Fruit fly (Drosophila melanogaster) whole organism, embryonic: ENCODE results near the gene Mpcp2.

Experiments
- Bgb ChIP-seq: fragments of 200-800 bp; sonication (Bioruptor generic); IDR thresholded peaks from 2 replicates; pipeline ENCODE4 v1.3.6; 2022; ENCODE audit warnings: missing biosample characterization, missing genetic modification characterization; ENCODE audit not compliant: partially characterized antibody
- Blimp-1 ChIP-seq: fragments of 200-800 bp; sonication (Bioruptor generic); optimal IDR thresholded peaks from 3 replicates; lab custom pipeline; 2018; ENCODE audit warnings: missing biosample characterization, missing genetic modification characterization, mild to moderate bottlenecking, moderate library complexity, missing genetic modification reagents
- CG11398 ChIP-seq: fragments of 200-800 bp; sonication (Bioruptor generic); optimal IDR thresholded peaks from 2 replicates; lab custom pipeline; 2016; ENCODE audit warnings: missing biosample characterization, missing genetic modification characterization
- CG11723 ChIP-seq: fragments of 200-800 bp; sonication (Bioruptor generic); optimal IDR thresholded peaks from 2 replicates; lab custom pipeline; 2017; ENCODE audit warnings: missing biosample characterization, mild to moderate bottlenecking, missing genetic modification characterization
- CG15601 ChIP-seq: fragments of 200-800 bp; sonication (Bioruptor generic); optimal IDR thresholded peaks from 3 replicates; lab custom pipeline; 2019; ENCODE audit warnings: missing biosample characterization, mild to moderate bottlenecking, missing genetic modification characterization, moderate library complexity
- CG17912 ChIP-seq: fragments of 200-800 bp; sonication (Bioruptor generic); optimal IDR thresholded peaks from 2 replicates; lab custom pipeline; 2018; ENCODE audit warnings: missing biosample characterization, mild to moderate bottlenecking, missing genetic modification characterization
- CG30020 ChIP-seq: fragments of 200-800 bp; optimal IDR thresholded peaks from 2 replicates; lab custom pipeline; 2019; ENCODE audit warnings: missing biosample characterization, mild to moderate bottlenecking, missing genetic modification characterization, moderate library complexity
- CG30403 ChIP-seq: fragments of 200-800 bp; sonication (Bioruptor generic); optimal IDR thresholded peaks from 3 replicates; lab custom pipeline; 2016; ENCODE audit warnings: missing biosample characterization, missing genetic modification characterization
- CG3065 ChIP-seq: fragments of 200-800 bp; sonication (Bioruptor generic); optimal IDR thresholded peaks from 2 replicates; lab custom pipeline; 2016; ENCODE audit warnings: missing biosample characterization, missing genetic modification characterization
- CG6765 ChIP-seq: fragments of 200-800 bp; sonication (Bioruptor generic); optimal IDR thresholded peaks from 3 replicates; lab custom pipeline; 2017; ENCODE audit warnings: missing biosample characterization, mild to moderate bottlenecking, missing genetic modification characterization
- CG7271 ChIP-seq: fragments of 200-800 bp; sonication (Bioruptor generic); optimal IDR thresholded peaks from 2 replicates; lab custom pipeline; 2018; ENCODE audit warnings: missing biosample characterization, mild to moderate bottlenecking, missing genetic modification characterization, moderate library complexity
- CG8089 ChIP-seq: fragments of 200-800 bp; sonication (Bioruptor generic); optimal IDR thresholded peaks from 3 replicates; lab custom pipeline; 2016; ENCODE audit warnings: missing biosample characterization, missing genetic modification characterization
- CG8388 ChIP-seq: fragments of 200-800 bp; sonication (Bioruptor generic); optimal IDR thresholded peaks from 2 replicates; lab custom pipeline; 2019; ENCODE audit warnings: missing biosample characterization, mild to moderate bottlenecking, missing genetic modification characterization, moderate library complexity
- D ChIP-seq, 2 experiments: fragments of 200-800 bp in 1 of 2; fragments of >200 bp in 1 of 2; sonication (Bioruptor generic) in 1 of 2; optimal IDR thresholded peaks; 2 replicates in 1 of 2; 3 replicates in 1 of 2; lab custom pipeline; 2017; ENCODE audit warnings: mild to moderate bottlenecking in 1 of 2, missing biosample characterization in 1 of 2, missing genetic modification characterization in 1 of 2, missing genetic modification reagents in 1 of 2
- Dbx ChIP-seq: fragments of 200-800 bp; sonication (Bioruptor generic); IDR thresholded peaks from 3 replicates; pipeline ENCODE4 v1.3.6; 2022; ENCODE audit warnings: missing biosample characterization, missing genetic modification characterization
- Dp ChIP-seq: fragments of 200-800 bp; sonication (Bioruptor generic); optimal IDR thresholded peaks from 2 replicates; lab custom pipeline; 2018; ENCODE audit warnings: missing biosample characterization, mild to moderate bottlenecking, missing genetic modification characterization, moderate library complexity
- Fer2 ChIP-seq: fragments of 200-800 bp; sonication (Bioruptor generic); optimal IDR thresholded peaks from 2 replicates; lab custom pipeline; 2018; ENCODE audit warnings: missing biosample characterization, mild to moderate bottlenecking, missing genetic modification characterization, moderate library complexity
- MBD-R2 ChIP-seq: fragments of 200-800 bp; sonication (Bioruptor generic); IDR thresholded peaks from 2 replicates; pipeline ENCODE4 v1.3.6; 2022; ENCODE audit warnings: missing biosample characterization, missing genetic modification characterization
- Mes4 ChIP-seq: fragments of 200-800 bp; sonication (Bioruptor generic); optimal IDR thresholded peaks from 2 replicates; lab custom pipeline; 2016; ENCODE audit warnings: missing biosample characterization, missing genetic modification characterization
- Nf-YA ChIP-seq: fragments of 200-800 bp; sonication (Bioruptor generic); IDR thresholded peaks from 2 replicates; pipeline ENCODE4 v1.3.6; 2022; ENCODE audit warnings: missing biosample characterization, missing genetic modification characterization
- Nf-YB ChIP-seq: fragments of 200-800 bp; sonication (Bioruptor generic); optimal IDR thresholded peaks from 3 replicates; lab custom pipeline; 2019; ENCODE audit warnings: missing biosample characterization, mild to moderate bottlenecking, missing genetic modification characterization, moderate library complexity
- Ptx1 ChIP-seq: fragments of 200-800 bp; sonication (Bioruptor generic); IDR thresholded peaks from 2 replicates; pipeline ENCODE4 v1.3.6; 2022; ENCODE audit warnings: missing biosample characterization, missing genetic modification characterization
- Ssrp ChIP-seq: fragments of 200-800 bp; sonication (Bioruptor generic); optimal IDR thresholded peaks from 2 replicates; lab custom pipeline; 2018; ENCODE audit warnings: missing biosample characterization, mild to moderate bottlenecking, missing genetic modification characterization, moderate library complexity
- Tbp ChIP-seq: fragments of >200 bp; optimal IDR thresholded peaks from 2 replicates; lab custom pipeline; 2018; ENCODE audit warnings: missing biosample characterization, missing genetic modification characterization
- Trl ChIP-seq, 3 experiments: fragments of >200 bp in 2 of 3; fragments of 200-800 bp in 1 of 3; sonication (Bioruptor generic) in 1 of 3; optimal IDR thresholded peaks; 2 replicates in 1 of 3; 3 replicates in 2 of 3; lab custom pipeline; 2016 to 2017; ENCODE audit warnings: missing biosample characterization in 1 of 3, missing genetic modification characterization in 1 of 3
- abd-A ChIP-seq: fragments of 200-800 bp; sonication (Bioruptor generic); optimal IDR thresholded peaks from 3 replicates; lab custom pipeline; 2019; ENCODE audit warnings: missing biosample characterization, mild to moderate bottlenecking, missing genetic modification characterization, moderate library complexity
- amos ChIP-seq: fragments of 200-800 bp; sonication (Bioruptor generic); IDR thresholded peaks from 2 replicates; pipeline ENCODE4 v1.3.6; 2022; ENCODE audit warnings: missing biosample characterization, missing genetic modification characterization; ENCODE audit not compliant: partially characterized antibody
- aop ChIP-seq: fragments of 200-800 bp; sonication (Bioruptor generic); IDR thresholded peaks from 2 replicates; pipeline ENCODE4 v1.3.6; 2022; ENCODE audit warnings: missing biosample characterization, missing genetic modification characterization
- bbx ChIP-seq: fragments of 200-800 bp; sonication (Bioruptor generic); IDR thresholded peaks from 2 replicates; pipeline ENCODE4 v1.3.6; 2022; ENCODE audit warnings: missing biosample characterization, missing genetic modification characterization; ENCODE audit not compliant: partially characterized antibody
- cg ChIP-seq: fragments of 200-800 bp; sonication (Bioruptor generic); optimal IDR thresholded peaks from 3 replicates; lab custom pipeline; 2019; ENCODE audit warnings: missing biosample characterization, mild to moderate bottlenecking, missing genetic modification characterization, moderate library complexity
- dan ChIP-seq: fragments of 200-800 bp; sonication (Bioruptor generic); IDR thresholded peaks from 2 replicates; pipeline ENCODE4 v1.3.6; 2022; ENCODE audit warnings: missing biosample characterization, missing genetic modification characterization
- disco-r ChIP-seq: fragments of 200-800 bp; sonication (Bioruptor generic); optimal IDR thresholded peaks from 2 replicates; lab custom pipeline; 2016; ENCODE audit warnings: missing biosample characterization, missing genetic modification characterization
- fd102C ChIP-seq: fragments of 200-800 bp; sonication (Bioruptor generic); optimal IDR thresholded peaks from 2 replicates; lab custom pipeline; 2018; ENCODE audit warnings: missing biosample characterization, mild to moderate bottlenecking, missing genetic modification characterization, moderate library complexity
- luna ChIP-seq: fragments of 200-800 bp; sonication (Bioruptor generic); optimal IDR thresholded peaks from 2 replicates; lab custom pipeline; 2016; ENCODE audit warnings: missing biosample characterization, missing genetic modification characterization
- nerfin-2 ChIP-seq: fragments of 200-800 bp; sonication (Bioruptor generic); IDR thresholded peaks from 2 replicates; pipeline ENCODE4 v1.3.6; 2022; ENCODE audit warnings: missing biosample characterization, missing genetic modification characterization; ENCODE audit not compliant: partially characterized antibody
- nom ChIP-seq: fragments of 200-800 bp; sonication (Bioruptor generic); optimal IDR thresholded peaks from 2 replicates; lab custom pipeline; 2017; ENCODE audit warnings: missing biosample characterization, missing genetic modification characterization, mild to moderate bottlenecking, moderate library complexity, missing genetic modification reagents
- otp ChIP-seq: fragments of 200-800 bp; sonication (Bioruptor generic); IDR thresholded peaks from 3 replicates; pipeline ENCODE4, ENCODE4 v1.3.6; 2022; ENCODE audit warnings: missing biosample characterization, missing genetic modification characterization
- pfk ChIP-seq: fragments of 200-800 bp; sonication (Bioruptor generic); optimal IDR thresholded peaks from 2 replicates; lab custom pipeline; 2018; ENCODE audit warnings: missing biosample characterization, mild to moderate bottlenecking, missing genetic modification characterization, moderate library complexity
- row ChIP-seq: fragments of 200-800 bp; sonication (Bioruptor generic); IDR thresholded peaks from 3 replicates; pipeline ENCODE4 v1.3.6; 2022; ENCODE audit warnings: missing biosample characterization, missing genetic modification characterization
- scrt ChIP-seq: fragments of 200-800 bp; sonication (Bioruptor generic); optimal IDR thresholded peaks from 2 replicates; lab custom pipeline; 2018; ENCODE audit warnings: missing biosample characterization, mild to moderate bottlenecking, missing genetic modification characterization, moderate library complexity
- sens ChIP-seq: fragments of 200-800 bp; sonication (Bioruptor generic); peaks from one replicate; lab custom pipeline; 2016; ENCODE audit warnings: missing biosample characterization, missing genetic modification characterization
- seq ChIP-seq: fragments of 200-800 bp; sonication (Bioruptor generic); IDR thresholded peaks from 2 replicates; pipeline ENCODE4 v1.3.6; 2022; ENCODE audit warnings: missing biosample characterization, missing genetic modification characterization
- sisA ChIP-seq: fragments of 200-800 bp; sonication (Bioruptor generic); IDR thresholded peaks from 2 replicates; pipeline ENCODE4 v1.3.6; 2022; ENCODE audit warnings: missing biosample characterization, missing genetic modification characterization
- slp2 ChIP-seq: fragments of 200-800 bp; sonication (Bioruptor generic); optimal IDR thresholded peaks from 2 replicates; lab custom pipeline; 2016; ENCODE audit warnings: missing biosample characterization, missing genetic modification characterization
- tgo ChIP-seq: fragments of 200-800 bp; sonication (Bioruptor generic); IDR thresholded peaks from 3 replicates; pipeline ENCODE4 v1.3.6; 2022; ENCODE audit warnings: missing biosample characterization, missing genetic modification characterization
- twi ChIP-seq: fragments of 200-800 bp; optimal IDR thresholded peaks from 2 replicates; lab custom pipeline; 2019; ENCODE audit warnings: missing biosample characterization, mild to moderate bottlenecking, missing genetic modification characterization, moderate library complexity
- vfl ChIP-seq: fragments of 200-800 bp; sonication (Bioruptor generic); optimal IDR thresholded peaks from 2 replicates; lab custom pipeline; 2016; ENCODE audit warnings: missing biosample characterization, missing genetic modification characterization
- wek ChIP-seq: fragments of 200-800 bp; sonication (Bioruptor generic); optimal IDR thresholded peaks from 3 replicates; lab custom pipeline; 2018; ENCODE audit warnings: missing biosample characterization, mild to moderate bottlenecking, missing genetic modification characterization, moderate library complexity
- wor ChIP-seq: fragments of 200-800 bp; sonication (Bioruptor generic); IDR thresholded peaks from 2 replicates; pipeline ENCODE4 v1.3.6; 2022; ENCODE audit warnings: missing biosample characterization, missing genetic modification characterization
- z ChIP-seq: fragments of 200-800 bp; sonication (Bioruptor generic); IDR thresholded peaks from 3 replicates; pipeline ENCODE4 v1.3.6; 2022; ENCODE audit warnings: missing biosample characterization, missing genetic modification characterization

Mpcp2 gene

DNA sequence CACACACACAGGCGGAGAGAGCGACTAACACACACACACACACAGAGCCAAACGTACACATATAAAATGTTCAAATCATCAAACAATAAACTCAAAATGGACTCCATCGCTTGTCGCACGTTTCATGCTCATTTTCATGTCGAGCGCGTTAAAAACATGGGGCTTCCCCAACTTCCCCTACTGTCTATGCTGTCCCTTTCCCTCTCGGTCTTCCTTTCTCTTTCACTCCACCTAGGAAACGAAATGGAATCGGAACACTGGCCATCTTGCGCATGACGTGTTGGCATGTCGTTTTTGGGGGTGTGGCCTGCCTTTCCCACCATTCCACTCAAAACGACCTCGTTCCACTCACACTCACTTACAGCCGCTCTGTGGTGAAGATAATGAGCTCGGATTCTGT lies 41.4 kb downstream of the Mpcp2 start (continued):
- TF ChIP-seq aop (GFP tag; lab: Robert Waterston, UW) (peak; percentile 51; the same call in 1 of the 2 replicates), amos (GFP tag; lab: Robert Waterston, UW) (peak; percentile 45; the same call in 1 of the 2 replicates), nom (GFP tag; lab: Kevin White, UChicago) (no peak), CG7271 (tag; lab: Kevin White, UChicago) (no peak), tgo (GFP tag; lab: Robert Waterston, UW) (no peak), scrt (GFP tag; lab: Kevin White, UChicago) (no peak), CG30020 (no peak), vfl (GFP tag; lab: Kevin White, UChicago) (no peak), disco-r (GFP tag; lab: Kevin White, UChicago) (no peak), twi (tag; lab: Kevin White, UChicago) (peak; percentile 29), Nf-YB (GFP tag; lab: Kevin White, UChicago) (peak; percentile 95), Mes4 (GFP tag; lab: Kevin White, UChicago) (no peak), CG17912 (GFP tag; lab: Kevin White, UChicago) (no peak), CG11723 (no peak), Tbp (GFP tag; lab: Kevin White, UChicago) (no peak), D (optimal IDR thresholded peaks at IDR 0.05; lab: Kevin White, UChicago) (peak; percentile 8), D (GFP tag; optimal IDR thresholded peaks at IDR 0.05; lab: Kevin White, UChicago) (no peak), Ssrp (no peak), CG8388 (GFP tag; lab: Kevin White, UChicago) (no peak), seq (peak; percentile 73; the same call in 1 of the 2 replicates), CG3065 (GFP tag; lab: Kevin White, UChicago) (no peak), slp2 (no peak), CG30403 (no peak), Nf-YA (GFP tag; lab: Robert Waterston, UW) (0 out of 2 replicates have a peak, but pooled peaks have one; percentile 31), wor (GFP tag; lab: Robert Waterston, UW) (no peak), bbx (GFP tag; lab: Robert Waterston, UW) (no peak; the same call in 1 of the 2 replicates), MBD-R2 (GFP tag; lab: Robert Waterston, UW) (no peak), dan (GFP tag; lab: Robert Waterston, UW) (no peak), Fer2 (tag; lab: Kevin White, UChicago) (no peak), wek (no peak), CG8089 (no peak), cg (peak; percentile 82), abd-A (tag; lab: Kevin White, UChicago) (peak; percentile 76), Dbx (GFP tag; lab: Robert Waterston, UW) (no peak), Bgb (GFP tag; lab: Robert Waterston, UW) (peak; percentile 67), pfk (peak; percentile 100), row (no peak), CG11398 (GFP tag; lab: Kevin White, UChicago) (no peak), nerfin-2 (GFP tag; lab: Robert Waterston, UW) (no peak), z (GFP tag; lab: Robert Waterston, UW) (peak; percentile 99), CG15601 (peak; percentile 28), Trl (optimal IDR thresholded peaks at IDR 0.05; lab: Kevin White, UChicago) (no peak), Trl (GFP tag; optimal IDR thresholded peaks at IDR 0.05; lab: Kevin White, UChicago) (no peak), otp (no peak), Ptx1 (GFP tag; lab: Robert Waterston, UW) (no peak), Dp (GFP tag; lab: Kevin White, UChicago) (no peak), Blimp-1 (GFP tag; lab: Kevin White, UChicago) (no peak), luna (GFP tag; lab: Kevin White, UChicago) (no peak), fd102C (GFP tag; lab: Kevin White, UChicago) (no peak), CG6765 (GFP tag; lab: Kevin White, UChicago) (no peak), sisA (GFP tag; lab: Robert Waterston, UW) (no peak), sens (GFP tag; lab: Kevin White, UChicago) (no peak)
